Fruit fly (Drosophila melanogaster) whole organism, embryonic: ENCODE data around the gene Polr3F.

Experiments used
- B-H1 ChIP-seq: fragments of 200-800 bp; sonication (Bioruptor generic); IDR thresholded peaks from 3 replicates; pipeline ENCODE4 v1.3.6; 2022; ENCODE audit warnings: missing biosample characterization, missing genetic modification characterization
- Bdp1 ChIP-seq: fragments of 200-800 bp; sonication (Bioruptor generic); optimal IDR thresholded peaks from 3 replicates; lab custom pipeline; 2016; ENCODE audit warnings: missing biosample characterization, missing genetic modification characterization
- Bgb ChIP-seq: fragments of 200-800 bp; sonication (Bioruptor generic); IDR thresholded peaks from 2 replicates; pipeline ENCODE4 v1.3.6; 2022; ENCODE audit warnings: missing biosample characterization, missing genetic modification characterization; ENCODE audit not compliant: partially characterized antibody
- Blimp-1 ChIP-seq: fragments of 200-800 bp; sonication (Bioruptor generic); optimal IDR thresholded peaks from 3 replicates; lab custom pipeline; 2018; ENCODE audit warnings: missing biosample characterization, missing genetic modification characterization, mild to moderate bottlenecking, moderate library complexity, missing genetic modification reagents
- CG10462 ChIP-seq: fragments of 200-800 bp; sonication (Bioruptor generic); optimal IDR thresholded peaks from 2 replicates; lab custom pipeline; 2016; ENCODE audit warnings: missing biosample characterization, missing genetic modification characterization
- CG12236 ChIP-seq: fragments of 200-800 bp; sonication (Bioruptor generic); optimal IDR thresholded peaks from 2 replicates; lab custom pipeline; 2016; ENCODE audit warnings: missing biosample characterization, missing genetic modification characterization
- CG12391 ChIP-seq: fragments of 200-800 bp; sonication (Bioruptor generic); optimal IDR thresholded peaks from 3 replicates; lab custom pipeline; 2018; ENCODE audit warnings: missing biosample characterization, mild to moderate bottlenecking, missing genetic modification characterization, moderate library complexity
- CG12942 ChIP-seq: fragments of 200-800 bp; sonication (Bioruptor generic); optimal IDR thresholded peaks from 3 replicates; lab custom pipeline; 2016; ENCODE audit warnings: missing biosample characterization, missing genetic modification characterization
- CG14860 ChIP-seq: fragments of 200-800 bp; sonication (Bioruptor generic); IDR thresholded peaks from 3 replicates; pipeline ENCODE4 v1.3.6; 2022; ENCODE audit warnings: missing biosample characterization, missing genetic modification characterization; ENCODE audit not compliant: partially characterized antibody
- CG15011 ChIP-seq: fragments of 200-800 bp; sonication (Bioruptor generic); optimal IDR thresholded peaks from 3 replicates; lab custom pipeline; 2018; ENCODE audit warnings: missing biosample characterization, mild to moderate bottlenecking, missing genetic modification characterization
- CG1603 ChIP-seq: fragments of 200-800 bp; sonication (Bioruptor generic); optimal IDR thresholded peaks from 2 replicates; lab custom pipeline; 2019; ENCODE audit warnings: missing biosample characterization, mild to moderate bottlenecking, missing genetic modification characterization, moderate library complexity
- CG16813 ChIP-seq: fragments of 200-800 bp; sonication (Bioruptor generic); IDR thresholded peaks from 3 replicates; pipeline ENCODE4 v1.3.6; 2022; ENCODE audit warnings: missing biosample characterization, missing genetic modification characterization; ENCODE audit not compliant: partially characterized antibody
- CG18764 ChIP-seq: fragments of 200-800 bp; sonication (Bioruptor generic); optimal IDR thresholded peaks from 3 replicates; lab custom pipeline; 2016; ENCODE audit warnings: missing biosample characterization, missing genetic modification characterization
- CG6689 ChIP-seq: fragments of 200-800 bp; sonication (Bioruptor generic); IDR thresholded peaks from 2 replicates; pipeline ENCODE4 v1.3.6; 2022; ENCODE audit warnings: missing biosample characterization, missing genetic modification characterization
- CG8290 ChIP-seq, 3 experiments: fragments of 200-800 bp; sonication (Bioruptor generic); optimal IDR thresholded peaks; 2 replicates each; lab custom pipeline; 2016 to 2019; ENCODE audit warnings: missing biosample characterization in 3 of 3, missing genetic modification characterization in 3 of 3, mild to moderate bottlenecking in 2 of 3, moderate library complexity in 1 of 3
- CG8478 ChIP-seq: fragments of >200 bp; optimal IDR thresholded peaks from 2 replicates; lab custom pipeline; 2018
- Ets65A ChIP-seq: fragments of 200-800 bp; sonication (Bioruptor generic); peaks from one replicate; lab custom pipeline; 2016; ENCODE audit warnings: missing biosample characterization, missing genetic modification characterization
- HLH4C ChIP-seq: fragments of 200-800 bp; sonication (Bioruptor generic); IDR thresholded peaks from 3 replicates; pipeline ENCODE4 v1.3.6; 2022; ENCODE audit warnings: missing biosample characterization, missing genetic modification characterization; ENCODE audit not compliant: partially characterized antibody
- Lim3 ChIP-seq: fragments of 200-800 bp; sonication (Bioruptor generic); IDR thresholded peaks from 2 replicates; pipeline ENCODE4 v1.3.6; 2022; ENCODE audit warnings: missing biosample characterization, missing genetic modification characterization
- Med ChIP-seq: fragments of 200-800 bp; sonication (Bioruptor generic); peaks from one replicate; lab custom pipeline; 2016; ENCODE audit warnings: missing biosample characterization, missing genetic modification characterization, mild to moderate bottlenecking, inconsistent platforms, moderate library complexity
- Nf-YA ChIP-seq: fragments of 200-800 bp; sonication (Bioruptor generic); IDR thresholded peaks from 2 replicates; pipeline ENCODE4 v1.3.6; 2022; ENCODE audit warnings: missing biosample characterization, missing genetic modification characterization
- Opbp ChIP-seq: fragments of 200-800 bp; sonication (Bioruptor generic); IDR thresholded peaks from 3 replicates; pipeline ENCODE4 v1.3.6; 2022; ENCODE audit warnings: missing biosample characterization, missing genetic modification characterization; ENCODE audit not compliant: partially characterized antibody
- Scr ChIP-seq: fragments of 200-800 bp; sonication (Bioruptor generic); IDR thresholded peaks from 2 replicates; pipeline ENCODE4 v1.3.6; 2022; ENCODE audit warnings: missing biosample characterization, missing genetic modification characterization; ENCODE audit not compliant: partially characterized antibody
- Sox102F ChIP-seq: fragments of 200-800 bp; sonication (Bioruptor generic); optimal IDR thresholded peaks from 2 replicates; lab custom pipeline; 2018; ENCODE audit warnings: missing biosample characterization, mild to moderate bottlenecking, missing genetic modification characterization, moderate library complexity
- Stat92E ChIP-seq, 3 experiments: fragments of >200 bp in 2 of 3; fragments of 200-800 bp in 1 of 3; sonication (Bioruptor generic) in 1 of 3; optimal IDR thresholded peaks; 2 replicates each; lab custom pipeline; 2017 to 2019; ENCODE audit warnings: missing biosample characterization in 3 of 3, missing genetic modification characterization in 3 of 3, mild to moderate bottlenecking in 1 of 3, moderate library complexity in 1 of 3
- Vsx1 ChIP-seq: fragments of 200-800 bp; sonication (Bioruptor generic); optimal IDR thresholded peaks from 2 replicates; lab custom pipeline; 2017; ENCODE audit warnings: missing biosample characterization, mild to moderate bottlenecking, missing genetic modification characterization, missing genetic modification reagents
- Xrp1 ChIP-seq: fragments of 200-800 bp; sonication (Bioruptor generic); IDR thresholded peaks from 2 replicates; pipeline ENCODE4 v1.3.6; 2022; ENCODE audit warnings: missing biosample characterization, missing genetic modification characterization
- ab ChIP-seq: fragments of 200-800 bp; sonication (Bioruptor generic); optimal IDR thresholded peaks from 2 replicates; lab custom pipeline; 2016; ENCODE audit warnings: missing biosample characterization, missing genetic modification characterization
- amos ChIP-seq: fragments of 200-800 bp; sonication (Bioruptor generic); IDR thresholded peaks from 2 replicates; pipeline ENCODE4 v1.3.6; 2022; ENCODE audit warnings: missing biosample characterization, missing genetic modification characterization; ENCODE audit not compliant: partially characterized antibody
- bsh ChIP-seq, 2 experiments: fragments of 200-800 bp; sonication (Bioruptor generic); optimal IDR thresholded peaks; 2 replicates each; lab custom pipeline; 2017 to 2018; ENCODE audit warnings: mild to moderate bottlenecking in 2 of 2, missing biosample characterization in 2 of 2, missing genetic modification characterization in 2 of 2, moderate library complexity in 1 of 2
- crc ChIP-seq: fragments of 200-800 bp; sonication (Bioruptor generic); optimal IDR thresholded peaks from 2 replicates; lab custom pipeline; 2016; ENCODE audit warnings: missing biosample characterization, missing genetic modification characterization
- danr ChIP-seq: fragments of 200-800 bp; sonication (Bioruptor generic); IDR thresholded peaks from 2 replicates; pipeline ENCODE4 v1.3.6; 2022; ENCODE audit warnings: missing biosample characterization, missing genetic modification characterization
- gcm2 ChIP-seq: fragments of 200-800 bp; sonication (Bioruptor generic); optimal IDR thresholded peaks from 2 replicates; lab custom pipeline; 2016; ENCODE audit warnings: missing biosample characterization, missing genetic modification characterization
- gro ChIP-seq: fragments of 200-800 bp; sonication (Bioruptor generic); optimal IDR thresholded peaks from 2 replicates; lab custom pipeline; 2016; ENCODE audit warnings: missing biosample characterization, missing genetic modification characterization
- gsb ChIP-seq: fragments of 200-800 bp; sonication (Bioruptor generic); IDR thresholded peaks from 2 replicates; pipeline ENCODE4 v1.3.6; 2022; ENCODE audit warnings: missing biosample characterization, missing genetic modification characterization
- knrl ChIP-seq: fragments of 200-800 bp; sonication (Bioruptor generic); IDR thresholded peaks from 3 replicates; pipeline ENCODE4 v1.3.6; 2022; ENCODE audit warnings: missing biosample characterization, missing genetic modification characterization; ENCODE audit not compliant: partially characterized antibody
- mld ChIP-seq: fragments of 200-800 bp; sonication (Bioruptor generic); IDR thresholded peaks from 3 replicates; pipeline ENCODE4 v1.3.6; 2022; ENCODE audit warnings: missing biosample characterization, missing genetic modification characterization; ENCODE audit not compliant: partially characterized antibody
- pum ChIP-seq: fragments of 200-800 bp; sonication (Bioruptor generic); optimal IDR thresholded peaks from 2 replicates; lab custom pipeline; 2016; ENCODE audit warnings: missing biosample characterization, missing genetic modification characterization
- row ChIP-seq: fragments of 200-800 bp; sonication (Bioruptor generic); IDR thresholded peaks from 3 replicates; pipeline ENCODE4 v1.3.6; 2022; ENCODE audit warnings: missing biosample characterization, missing genetic modification characterization
- so ChIP-seq: fragments of 200-800 bp; sonication (Bioruptor generic); IDR thresholded peaks from 3 replicates; pipeline ENCODE4 v1.3.6; 2022; ENCODE audit warnings: missing biosample characterization, missing genetic modification characterization

The Polr3F gene

dm6 chr3R:22396238-22396772 is 29.1 kb upstream of the Polr3F start (continued):
- TF ChIP-seq Opbp (GFP tag; lab: Robert Waterston, UW) = peak; percentile 55; the same call in 1 of the 3 replicates
- no peak for TF ChIP-seq gsb (GFP tag; lab: Robert Waterston, UW)
- 0 out of 3 replicates have a peak, but pooled peaks have one; percentile 31 for TF ChIP-seq mld (GFP tag; lab: Robert Waterston, UW)
- TF ChIP-seq B-H1 (GFP tag; lab: Robert Waterston, UW) = no peak
- no peak for TF ChIP-seq Stat92E (GFP tag; optimal IDR thresholded peaks at IDR 0.05; lab: Kevin White, UChicago)
- peak; percentile 94 for TF ChIP-seq Bdp1 (GFP tag; lab: Kevin White, UChicago)
- TF ChIP-seq Scr = peak; percentile 7; the same call in 1 of the 2 replicates
- no peak for TF ChIP-seq gro (GFP tag; lab: Kevin White, UChicago)
- TF ChIP-seq Vsx1 (GFP tag; lab: Kevin White, UChicago) = peak; percentile 85
- TF ChIP-seq CG16813 = peak; percentile 66
- TF ChIP-seq Bgb (GFP tag; lab: Robert Waterston, UW) = peak; percentile 50; the same call in 1 of the 2 replicates
- peak; percentile 78; the same call in 1 of the 2 replicates for TF ChIP-seq amos (GFP tag; lab: Robert Waterston, UW)
- no peak for TF ChIP-seq ab (GFP tag; lab: Kevin White, UChicago)
- TF ChIP-seq danr = no peak
- no peak for TF ChIP-seq CG18764 (GFP tag; lab: Kevin White, UChicago)
- no peak for TF ChIP-seq CG6689 (GFP tag; lab: Robert Waterston, UW)
- TF ChIP-seq CG14860 = 0 out of 3 replicates have a peak, but pooled peaks have one; percentile 35
- peak; percentile 19; the same call in 1 of the 2 replicates for TF ChIP-seq Lim3 (GFP tag; lab: Robert Waterston, UW)
- no peak for TF ChIP-seq CG15011
- TF ChIP-seq gcm2 (GFP tag; lab: Kevin White, UChicago) = no peak
- no peak for TF ChIP-seq HLH4C (GFP tag; lab: Robert Waterston, UW)

- TF ChIP-seq Nf-YA (GFP tag; lab: Robert Waterston, UW) = no peak
- TF ChIP-seq Vsx1 (GFP tag; lab: Kevin White, UChicago) = no peak
- TF ChIP-seq Xrp1 = 0 out of 2 replicates have a peak, but pooled peaks have one; percentile 15
- TF ChIP-seq CG1603 (tag; lab: Kevin White, UChicago) = peak; percentile 6
- peak in 1 of 2 experiments; percentile 14 for TF ChIP-seq bsh (GFP tag; optimal IDR thresholded peaks at IDR 0.05; lab: Kevin White, UChicago)
- TF ChIP-seq Med (GFP tag; lab: Kevin White, UChicago) = peak; percentile 58
- no peak for TF ChIP-seq pum
- no peak for TF ChIP-seq CG12236
- TF ChIP-seq Sox102F (GFP tag; lab: Kevin White, UChicago) = peak; percentile 2
- no peak for TF ChIP-seq HLH4C (GFP tag; lab: Robert Waterston, UW)
- no peak for TF ChIP-seq crc (GFP tag; lab: Kevin White, UChicago)
- TF ChIP-seq CG10462 (GFP tag; lab: Kevin White, UChicago) = no peak
- TF ChIP-seq CG8478 (lab: Kevin White, UChicago) = no peak
- TF ChIP-seq CG12391 (tag; lab: Kevin White, UChicago) = peak; percentile 0
- TF ChIP-seq row (GFP tag; lab: Robert Waterston, UW) = peak; percentile 36; the same call in 2 of the 3 replicates
- TF ChIP-seq knrl (GFP tag; lab: Robert Waterston, UW) = no peak
- TF ChIP-seq Ets65A (GFP tag; lab: Kevin White, UChicago) = peak; percentile 74
- TF ChIP-seq CG8290 (GFP tag; optimal IDR thresholded peaks at IDR 0.05; lab: Kevin White, UChicago) = no peak
- TF ChIP-seq CG8290 (tag; optimal IDR thresholded peaks at IDR 0.05; lab: Kevin White, UChicago) = peak in 1 of 2 experiments; percentile 7
- no peak for TF ChIP-seq so (GFP tag; lab: Robert Waterston, UW)
- peak; percentile 52 for TF ChIP-seq Blimp-1 (GFP tag; lab: Kevin White, UChicago)
- TF ChIP-seq CG12942 (GFP tag; lab: Kevin White, UChicago) = no peak
- TF ChIP-seq, all 482 proteins: peak for 10
These were observed 28.4 kb upstream of the Polr3F start for dm6 chr3R:22395409-22396178.
